Worm (Caenorhabditis elegans) whole organism, L1 larva: ENCODE results near the gene scav-1.

Experiments used
- C16A3.4 ChIP-seq: fragments of 150-350 bp; optimal IDR thresholded peaks from 2 replicates; lab custom pipeline; 2014; ENCODE audit warnings: missing biosample characterization, missing genetic modification characterization
- F16B12.6 ChIP-seq: fragments of 150-350 bp; optimal IDR thresholded peaks from 2 replicates; lab custom pipeline; 2014; ENCODE audit warnings: missing biosample characterization, missing genetic modification characterization
- aha-1 ChIP-seq: fragments of 150-350 bp; optimal IDR thresholded peaks from 2 replicates; lab custom pipeline; 2014; ENCODE audit warnings: missing biosample characterization, missing genetic modification characterization
- ama-1 ChIP-seq: fragments of 150-350 bp; optimal IDR thresholded peaks from 2 replicates; lab custom pipeline; 2014
- blmp-1 ChIP-seq: fragments of 150-350 bp; optimal IDR thresholded peaks from 2 replicates; lab custom pipeline; 2014; ENCODE audit warnings: missing biosample characterization, missing genetic modification characterization
- ceh-63 ChIP-seq: fragments of 200-800 bp; sonication (Bioruptor generic); optimal IDR thresholded peaks from 2 replicates; lab custom pipeline; 2018; ENCODE audit warnings: mild to moderate bottlenecking, missing genetic modification characterization, missing compliant biosample characterization
- ceh-8 ChIP-seq: fragments of 200-800 bp; sonication (Bioruptor generic); optimal IDR thresholded peaks from 2 replicates; lab custom pipeline; 2018; ENCODE audit warnings: mild to moderate bottlenecking, missing genetic modification characterization, moderate library complexity, missing compliant biosample characterization
- ceh-82 ChIP-seq, 3 experiments: fragments of 150-350 bp in 1 of 3; sonication (generic microtip) in 2 of 3; optimal IDR thresholded peaks; 2 replicates each; lab custom pipeline; 2014 to 2017; ENCODE audit warnings: missing biosample characterization in 3 of 3, missing genetic modification characterization in 3 of 3
- ceh-90 ChIP-seq: sonication (generic microtip); optimal IDR thresholded peaks from 2 replicates; lab custom pipeline; 2016; ENCODE audit warnings: missing genetic modification characterization, missing compliant biosample characterization
- ces-1 ChIP-seq: fragments of 150-350 bp; optimal IDR thresholded peaks from 2 replicates; lab custom pipeline; 2014; ENCODE audit warnings: missing biosample characterization, missing genetic modification reagents, missing genetic modification characterization
- egl-13 ChIP-seq: sonication (generic microtip); optimal IDR thresholded peaks from 2 replicates; lab custom pipeline; 2016; ENCODE audit warnings: missing genotype, missing genetic modification reagents, missing genetic modification characterization, missing compliant biosample characterization
- egl-27 ChIP-seq, 2 experiments: fragments of 150-350 bp in 1 of 2; sonication (generic microtip); optimal IDR thresholded peaks; 3 replicates each; lab custom pipeline; 2017 to 2018; ENCODE audit warnings: missing biosample characterization in 2 of 2, missing genetic modification characterization in 2 of 2, missing genetic modification reagents in 2 of 2
- elt-2 ChIP-seq: sonication (generic microtip); optimal IDR thresholded peaks from 2 replicates; lab custom pipeline; 2016; ENCODE audit warnings: missing genetic modification characterization, mild to moderate bottlenecking, inconsistent platforms, missing compliant biosample characterization, missing genetic modification reagents
- fkh-10 ChIP-seq: sonication (generic microtip); optimal IDR thresholded peaks from 2 replicates; lab custom pipeline; 2017; ENCODE audit warnings: missing biosample characterization, missing genetic modification reagents, missing genetic modification characterization
- fkh-8 ChIP-seq: sonication (generic microtip); optimal IDR thresholded peaks from 2 replicates; lab custom pipeline; 2016; ENCODE audit warnings: mild to moderate bottlenecking, missing genetic modification characterization, missing compliant biosample characterization
- fos-1 ChIP-seq: fragments of 150-350 bp; optimal IDR thresholded peaks from 2 replicates; lab custom pipeline; 2014; ENCODE audit warnings: missing biosample characterization, missing genetic modification characterization
- hlh-4 ChIP-seq: sonication (generic microtip); optimal IDR thresholded peaks from 2 replicates; lab custom pipeline; 2016; ENCODE audit warnings: mild to moderate bottlenecking, missing genetic modification characterization, missing compliant biosample characterization
- hpl-2 ChIP-seq: fragments of 150-350 bp; optimal IDR thresholded peaks from 2 replicates; lab custom pipeline; 2014; ENCODE audit warnings: missing biosample characterization, missing genetic modification reagents, missing genetic modification characterization
- irx-1 ChIP-seq: sonication (generic microtip); optimal IDR thresholded peaks from 2 replicates; lab custom pipeline; 2016; ENCODE audit warnings: missing genetic modification characterization, missing compliant biosample characterization
- lin-15B ChIP-seq: fragments of 150-350 bp; sonication (generic microtip); optimal IDR thresholded peaks from 3 replicates; lab custom pipeline; 2014; ENCODE audit warnings: missing biosample characterization, missing genetic modification characterization
- lir-3 ChIP-seq: sonication (generic microtip); optimal IDR thresholded peaks from 2 replicates; lab custom pipeline; 2016; ENCODE audit warnings: mild to moderate bottlenecking, missing genetic modification characterization, moderate library complexity, missing compliant biosample characterization; ENCODE audit not compliant: poor library complexity
- lsy-2 ChIP-seq, 2 experiments: fragments of 150-350 bp; optimal IDR thresholded peaks; 2 replicates each; lab custom pipeline; 2014; ENCODE audit warnings: missing biosample characterization in 2 of 2, missing genetic modification characterization in 2 of 2
- mab-9 ChIP-seq: fragments of 200-800 bp; sonication (Bioruptor generic); IDR thresholded peaks from 2 replicates; pipeline ENCODE4 v1.3.6; 2022; ENCODE audit warnings: missing genetic modification reagents, missing genetic modification characterization, missing compliant biosample characterization
- mdl-1 ChIP-seq, 2 experiments: fragments of 150-350 bp; optimal IDR thresholded peaks; 2 replicates each; lab custom pipeline; 2014 to 2017; ENCODE audit warnings: missing biosample characterization in 2 of 2, missing genetic modification characterization in 2 of 2, inconsistent platforms in 1 of 2
- mep-1 ChIP-seq: fragments of 150-350 bp; optimal IDR thresholded peaks from 2 replicates; lab custom pipeline; 2014; ENCODE audit warnings: missing biosample characterization, missing genetic modification characterization
- nhr-11 ChIP-seq: fragments of 150-350 bp; optimal IDR thresholded peaks from 2 replicates; lab custom pipeline; 2014; ENCODE audit warnings: missing biosample characterization, missing genetic modification characterization
- nhr-12 ChIP-seq: sonication (generic microtip); optimal IDR thresholded peaks from 2 replicates; lab custom pipeline; 2017; ENCODE audit warnings: missing biosample characterization, missing genetic modification characterization
- nhr-19 ChIP-seq: fragments of 200-800 bp; sonication (Bioruptor generic); conservative IDR thresholded peaks from 2 replicates; pipeline ENCODE4 v1.3.6; 2022; ENCODE audit warnings: missing genetic modification characterization, missing compliant biosample characterization
- nhr-20 ChIP-seq: sonication (generic microtip); optimal IDR thresholded peaks from 2 replicates; lab custom pipeline; 2016; ENCODE audit warnings: mild to moderate bottlenecking, missing genetic modification characterization, missing compliant biosample characterization
- nhr-71 ChIP-seq: sonication (generic microtip); optimal IDR thresholded peaks from 2 replicates; lab custom pipeline; 2016; ENCODE audit warnings: mild to moderate bottlenecking, missing genetic modification characterization, moderate library complexity, missing compliant biosample characterization
- nhr-76 ChIP-seq: sonication (generic microtip); optimal IDR thresholded peaks from 2 replicates; lab custom pipeline; 2017; ENCODE audit warnings: missing biosample characterization, missing genetic modification characterization
- nhr-77 ChIP-seq: fragments of 150-350 bp; optimal IDR thresholded peaks from 2 replicates; lab custom pipeline; 2014; ENCODE audit warnings: missing biosample characterization, missing genetic modification characterization
- nhr-84 ChIP-seq: sonication (generic microtip); optimal IDR thresholded peaks from 2 replicates; lab custom pipeline; 2017; ENCODE audit warnings: missing biosample characterization, missing genetic modification characterization
- nhr-90 ChIP-seq: sonication (generic microtip); optimal IDR thresholded peaks from 2 replicates; lab custom pipeline; 2016; ENCODE audit warnings: mild to moderate bottlenecking, missing genetic modification characterization, missing compliant biosample characterization; ENCODE audit not compliant: poor library complexity
- rnt-1 ChIP-seq: sonication (generic microtip); optimal IDR thresholded peaks from 2 replicates; lab custom pipeline; 2016; ENCODE audit warnings: mild to moderate bottlenecking, missing genetic modification characterization, moderate library complexity, missing compliant biosample characterization
- snpc-4 ChIP-seq: fragments of 150-350 bp; optimal IDR thresholded peaks from 2 replicates; lab custom pipeline; 2014; ENCODE audit warnings: missing biosample characterization, missing genetic modification characterization
- snu-23 ChIP-seq: sonication (generic microtip); optimal IDR thresholded peaks from 2 replicates; lab custom pipeline; 2016; ENCODE audit warnings: missing genetic modification characterization, missing compliant biosample characterization
- tbx-2 ChIP-seq: sonication (generic microtip); optimal IDR thresholded peaks from 2 replicates; lab custom pipeline; 2016; ENCODE audit warnings: missing genetic modification characterization, missing compliant biosample characterization
- unc-130 ChIP-seq: fragments of 150-350 bp; optimal IDR thresholded peaks from 2 replicates; lab custom pipeline; 2017; ENCODE audit warnings: missing biosample characterization, missing genetic modification characterization, inconsistent platforms
- unc-62 ChIP-seq: fragments of 150-350 bp; optimal IDR thresholded peaks from 2 replicates; lab custom pipeline; 2014; ENCODE audit warnings: missing biosample characterization, missing genetic modification reagents, missing genetic modification characterization
- xbp-1 ChIP-seq: sonication (generic microtip); optimal IDR thresholded peaks from 2 replicates; lab custom pipeline; 2016; ENCODE audit warnings: missing genetic modification characterization, missing compliant biosample characterization
- zag-1 ChIP-seq: fragments of 150-350 bp; optimal IDR thresholded peaks from 2 replicates; lab custom pipeline; 2014; ENCODE audit warnings: missing biosample characterization, missing genetic modification characterization
- zip-4 ChIP-seq: fragments of 200-800 bp; sonication (Bioruptor generic); optimal IDR thresholded peaks from 2 replicates; lab custom pipeline; 2018; ENCODE audit warnings: mild to moderate bottlenecking, missing genetic modification characterization, moderate library complexity, missing compliant biosample characterization
- ztf-4 ChIP-seq: fragments of 150-350 bp; optimal IDR thresholded peaks from 2 replicates; lab custom pipeline; 2014; ENCODE audit warnings: missing biosample characterization, missing genetic modification characterization

scav-1 gene

DNA sequence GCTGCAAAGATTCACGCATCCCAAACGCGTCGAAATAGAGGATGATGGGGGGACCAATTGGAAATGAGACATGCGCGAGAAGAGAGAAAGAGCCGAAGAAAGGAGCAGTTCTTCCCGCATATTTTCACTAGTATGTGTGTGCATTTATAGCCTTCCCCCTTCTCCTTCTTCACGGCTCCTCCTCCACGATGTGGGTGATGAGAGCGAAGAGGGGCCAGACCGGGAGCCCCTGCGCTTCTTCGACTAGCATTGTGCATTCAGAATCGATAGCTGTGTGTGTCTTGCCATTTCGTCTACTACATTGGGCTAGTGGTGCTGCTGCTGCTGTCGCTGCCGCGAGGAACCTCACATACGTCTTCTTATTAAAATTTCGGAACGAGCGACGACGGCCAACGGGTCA lies 32.2 kb downstream of the scav-1 start, which contains the start of gene jkk-1 (continued):
- TF ChIP-seq ceh-63 (GFP tag; lab: Kevin White, UChicago): no peak
- peak; percentile 36 to 53 (median 39) for TF ChIP-seq ceh-82 (tag; optimal IDR thresholded peaks at IDR 0.05; lab: Kevin White, UChicago)
- TF ChIP-seq lsy-2 (tag; optimal IDR thresholded peaks at IDR 0.05; lab: Kevin White, UChicago): peak in 1 of 2 experiments; percentile 21
- no peak for TF ChIP-seq hpl-2
- no peak for TF ChIP-seq zip-4 (GFP tag; lab: Kevin White, UChicago)
- no peak for TF ChIP-seq ztf-4 (tag; lab: Kevin White, UChicago)
- no peak for TF ChIP-seq ceh-8 (GFP tag; lab: Kevin White, UChicago)
- TF ChIP-seq irx-1 (tag; lab: Kevin White, UChicago): no peak
- no peak for TF ChIP-seq aha-1 (tag; lab: Kevin White, UChicago)
- no peak for TF ChIP-seq snpc-4 (tag; lab: Kevin White, UChicago)
- no peak for TF ChIP-seq nhr-11 (tag; lab: Kevin White, UChicago)
- no peak for TF ChIP-seq nhr-76 (tag; lab: Kevin White, UChicago)
- TF ChIP-seq zag-1 (tag; lab: Kevin White, UChicago): no peak
- no peak for TF ChIP-seq egl-27 (tag; optimal IDR thresholded peaks at IDR 0.05; lab: Kevin White, UChicago)
- TF ChIP-seq fkh-8 (tag; lab: Kevin White, UChicago): peak; percentile 58
- no peak for TF ChIP-seq lir-3 (tag; lab: Kevin White, UChicago)
- no peak for TF ChIP-seq hlh-4 (tag; lab: Kevin White, UChicago)
- TF ChIP-seq nhr-71 (tag; lab: Kevin White, UChicago): peak; percentile 34
- TF ChIP-seq nhr-20 (tag; lab: Kevin White, UChicago): no peak
- no peak for TF ChIP-seq nhr-19 (GFP tag; lab: Robert Waterston, UW)
- no peak for TF ChIP-seq ces-1 (GFP tag; lab: Kevin White, UChicago)
- no peak for TF ChIP-seq nhr-12 (tag; lab: Kevin White, UChicago)
- no peak for TF ChIP-seq mep-1 (tag; lab: Kevin White, UChicago)
- TF ChIP-seq ama-1 (lab: Kevin White, UChicago): no peak
- no peak for TF ChIP-seq lin-15B (tag; lab: Kevin White, UChicago)
- TF ChIP-seq nhr-84: no peak
- no peak for TF ChIP-seq elt-2
- TF ChIP-seq nhr-77 (tag; lab: Kevin White, UChicago): no peak
- TF ChIP-seq blmp-1 (tag; lab: Kevin White, UChicago): no peak
- TF ChIP-seq C16A3.4: no peak
- no peak for TF ChIP-seq nhr-90 (tag; lab: Kevin White, UChicago)
- peak; percentile 52 for TF ChIP-seq fkh-10
- no peak for TF ChIP-seq unc-62 (GFP tag; lab: Kevin White, UChicago)
- no peak for TF ChIP-seq ceh-90 (tag; lab: Kevin White, UChicago)
- TF ChIP-seq rnt-1: no peak
- TF ChIP-seq mdl-1 (tag; optimal IDR thresholded peaks at IDR 0.05; lab: Kevin White, UChicago): no peak
- no peak for TF ChIP-seq tbx-2

DNA sequence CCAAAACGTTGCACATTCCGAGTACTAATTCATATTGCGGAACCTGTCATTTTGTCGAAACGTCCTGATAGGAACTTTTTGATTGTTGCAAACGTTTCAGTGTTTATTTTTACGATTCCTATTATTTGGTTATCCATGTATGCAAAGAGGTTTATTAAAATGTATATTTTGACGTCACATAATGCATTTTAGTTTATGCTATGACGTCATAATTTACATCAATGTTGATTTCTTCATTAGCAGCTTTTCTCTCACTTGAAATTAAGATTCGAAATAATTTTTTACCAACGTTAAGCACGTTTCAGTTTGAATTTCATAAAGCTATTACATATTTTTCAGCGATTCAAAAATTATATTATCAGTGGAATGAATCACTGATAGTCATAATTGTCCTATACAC lies 33.8 kb downstream of the scav-1 start:
- TF ChIP-seq mab-9 (GFP tag; lab: Robert Waterston, UW): no peak
- no peak for TF ChIP-seq egl-13 (tag; lab: Kevin White, UChicago)
- no peak for TF ChIP-seq mdl-1 (tag; optimal IDR thresholded peaks at IDR 0.05; lab: Kevin White, UChicago)
- TF ChIP-seq unc-130 (tag; lab: Kevin White, UChicago): no peak
- TF ChIP-seq snu-23 (GFP tag; lab: Kevin White, UChicago): no peak
- TF ChIP-seq xbp-1 (tag; lab: Kevin White, UChicago): no peak
- TF ChIP-seq F16B12.6 (tag; lab: Kevin White, UChicago): no peak
- no peak for TF ChIP-seq nhr-77 (tag; lab: Kevin White, UChicago)
- TF ChIP-seq nhr-19 (GFP tag; lab: Robert Waterston, UW): no peak
- no peak for TF ChIP-seq fos-1 (tag; lab: Kevin White, UChicago)
- TF ChIP-seq ztf-4 (tag; lab: Kevin White, UChicago): no peak
- no peak for TF ChIP-seq hpl-2
- TF ChIP-seq aha-1 (tag; lab: Kevin White, UChicago): no peak
